Worm (Caenorhabditis elegans) whole organism, young adult: ENCODE results near the gene tsp-4.
"Not testable (repeated sequence)": the region's sequence is repeated elsewhere in the genome, so short reads cannot be mapped to it uniquely, and the experiment has no call there.

Experiments used
- F55B11.4 ChIP-seq: sonication (generic microtip); optimal IDR thresholded peaks from 2 replicates; lab custom pipeline; 2016; ENCODE audit warnings: missing compliant biosample characterization, missing genetic modification characterization, borderline replicate concordance; ENCODE audit not compliant: insufficient read depth
- F57C9.4 ChIP-seq: sonication (generic microtip); optimal IDR thresholded peaks from 2 replicates; lab custom pipeline; 2017; ENCODE audit warnings: mild to moderate bottlenecking, missing genetic modification characterization, missing compliant biosample characterization
- T26A5.8 ChIP-seq: sonication (generic microtip); optimal IDR thresholded peaks from 2 replicates; lab custom pipeline; 2016; ENCODE audit warnings: missing genetic modification characterization, missing compliant biosample characterization
- Y56A3A.18 ChIP-seq: fragments of 200-800 bp; sonication (Bioruptor generic); IDR thresholded peaks from 2 replicates; pipeline ENCODE4 v1.3.6; 2022; ENCODE audit warnings: missing genetic modification reagents, missing genetic modification characterization, missing compliant biosample characterization
- atf-7 ChIP-seq: sonication (generic microtip); optimal IDR thresholded peaks from 2 replicates; lab custom pipeline; 2017; ENCODE audit warnings: mild to moderate bottlenecking, missing genetic modification characterization, missing compliant biosample characterization
- attf-5 ChIP-seq: fragments of 200-800 bp; sonication (Bioruptor generic); optimal IDR thresholded peaks from 2 replicates; lab custom pipeline; 2018; ENCODE audit warnings: mild to moderate bottlenecking, missing genetic modification characterization, missing compliant biosample characterization
- bed-1 ChIP-seq: fragments of 200-800 bp; sonication (Bioruptor generic); IDR thresholded peaks from 2 replicates; pipeline ENCODE4 v1.3.6; 2022; ENCODE audit warnings: missing genetic modification reagents, missing genetic modification characterization, missing compliant biosample characterization
- bed-2 ChIP-seq: fragments of 200-800 bp; sonication (Bioruptor generic); IDR thresholded peaks from 2 replicates; pipeline ENCODE4 v1.3.6; 2022; ENCODE audit warnings: missing genetic modification reagents, missing genetic modification characterization, missing compliant biosample characterization
- ccch-3 ChIP-seq: fragments of 200-800 bp; sonication (Bioruptor generic); optimal IDR thresholded peaks from 2 replicates; lab custom pipeline; 2018; ENCODE audit warnings: mild to moderate bottlenecking, missing genetic modification characterization, missing compliant biosample characterization
- cebp-1 ChIP-seq, 2 experiments: fragments of 200-800 bp in 1 of 2; sonication (Bioruptor generic) in 1 of 2; sonication (generic microtip) in 1 of 2; IDR thresholded peaks in 1 of 2; optimal IDR thresholded peaks in 1 of 2; 2 replicates each; pipeline versions ENCODE4 v1.3.6 to Lab custom; 2017 to 2022; ENCODE audit warnings: missing compliant biosample characterization in 2 of 2, missing genetic modification characterization in 2 of 2, mild to moderate bottlenecking in 1 of 2, missing genetic modification reagents in 1 of 2, moderate library complexity in 1 of 2
- chd-7 ChIP-seq: sonication (generic microtip); optimal IDR thresholded peaks from 2 replicates; lab custom pipeline; 2016; ENCODE audit warnings: mild to moderate bottlenecking, missing genetic modification characterization, moderate library complexity, missing compliant biosample characterization
- die-1 ChIP-seq: sonication (generic microtip); optimal IDR thresholded peaks from 2 replicates; lab custom pipeline; 2016; ENCODE audit warnings: missing genotype, mild to moderate bottlenecking, missing genetic modification characterization, missing compliant biosample characterization
- dpff-1 ChIP-seq: sonication (generic microtip); optimal IDR thresholded peaks from 2 replicates; lab custom pipeline; 2017; ENCODE audit warnings: mild to moderate bottlenecking, missing genetic modification characterization, missing compliant biosample characterization
- egl-18 ChIP-seq: fragments of 200-800 bp; sonication (Bioruptor generic); IDR thresholded peaks from 2 replicates; pipeline ENCODE4 v1.3.6; 2022; ENCODE audit warnings: missing genetic modification reagents, missing genetic modification characterization, missing compliant biosample characterization
- fkh-3 ChIP-seq: sonication (generic microtip); optimal IDR thresholded peaks from 2 replicates; lab custom pipeline; 2016; ENCODE audit warnings: mild to moderate bottlenecking, missing genetic modification characterization, missing compliant biosample characterization
- him-1 ChIP-seq: sonication (generic microtip); optimal IDR thresholded peaks from 2 replicates; lab custom pipeline; 2016; ENCODE audit warnings: missing genotype, missing genetic modification reagents, missing genetic modification characterization, missing compliant biosample characterization
- let-607 ChIP-seq, 2 experiments: fragments of 200-800 bp in 1 of 2; sonication (Bioruptor generic) in 1 of 2; sonication (generic microtip) in 1 of 2; optimal IDR thresholded peaks; 2 replicates each; lab custom pipeline; 2016 to 2018; ENCODE audit warnings: mild to moderate bottlenecking in 2 of 2, missing compliant biosample characterization in 2 of 2, missing genetic modification characterization in 2 of 2, moderate library complexity in 2 of 2, missing genotype in 1 of 2
- lsy-27 ChIP-seq: sonication (generic microtip); optimal IDR thresholded peaks from 2 replicates; lab custom pipeline; 2017; ENCODE audit warnings: missing genetic modification characterization, mild to moderate bottlenecking, missing compliant biosample characterization, antibody characterized with exemption, missing genotype, borderline replicate concordance; ENCODE audit not compliant: insufficient read depth
- madf-8 ChIP-seq: fragments of 200-800 bp; sonication (Bioruptor generic); conservative IDR thresholded peaks from 2 replicates; pipeline ENCODE4 v1.3.6; 2022; ENCODE audit warnings: missing genetic modification reagents, missing genetic modification characterization, missing compliant biosample characterization
- mcd-1 ChIP-seq: fragments of 200-800 bp; sonication (Bioruptor generic); IDR thresholded peaks from 2 replicates; pipeline ENCODE4 v1.3.6; 2022; ENCODE audit warnings: missing genetic modification reagents, missing genetic modification characterization, missing compliant biosample characterization
- mes-4 ChIP-seq: sonication (generic microtip); optimal IDR thresholded peaks from 2 replicates; lab custom pipeline; 2016; ENCODE audit warnings: missing genotype, missing genetic modification characterization, missing compliant biosample characterization
- nfya-2 ChIP-seq: fragments of 200-800 bp; sonication (Bioruptor generic); IDR thresholded peaks from 2 replicates; pipeline ENCODE4 v1.3.6; 2022; ENCODE audit warnings: missing genetic modification reagents, missing genetic modification characterization, missing compliant biosample characterization
- nhr-27 ChIP-seq: fragments of 200-800 bp; sonication (Bioruptor generic); optimal IDR thresholded peaks from 2 replicates; lab custom pipeline; 2018; ENCODE audit warnings: mild to moderate bottlenecking, missing genetic modification characterization, moderate library complexity, missing compliant biosample characterization
- nhr-80 ChIP-seq: sonication (generic microtip); optimal IDR thresholded peaks from 2 replicates; lab custom pipeline; 2016; ENCODE audit warnings: missing genetic modification characterization, missing compliant biosample characterization
- pbrm-1 ChIP-seq: fragments of 200-800 bp; sonication (Bioruptor generic); IDR thresholded peaks from 2 replicates; pipeline ENCODE4 v1.3.6; 2022; ENCODE audit warnings: missing genetic modification reagents, missing genetic modification characterization, missing compliant biosample characterization
- pha-4 ChIP-seq: fragments of 150-350 bp; sonication (generic microtip); optimal IDR thresholded peaks from 2 replicates; lab custom pipeline; 2014; ENCODE audit warnings: missing biosample characterization, missing genetic modification reagents, missing genetic modification characterization
- rec-8 ChIP-seq, 2 experiments: sonication (generic microtip); optimal IDR thresholded peaks; 2 replicates each; lab custom pipeline; 2016; ENCODE audit warnings: mild to moderate bottlenecking in 2 of 2, missing genetic modification characterization in 2 of 2, missing genetic modification reagents in 2 of 2, missing genotype in 2 of 2, missing biosample characterization in 1 of 2, missing compliant biosample characterization in 1 of 2, moderate library complexity in 1 of 2
- snpc-1.1 ChIP-seq: sonication (generic microtip); optimal IDR thresholded peaks from 2 replicates; lab custom pipeline; 2017; ENCODE audit warnings: missing genetic modification characterization, mild to moderate bottlenecking, missing compliant biosample characterization, antibody characterized with exemption, moderate library complexity, missing genotype, missing genetic modification reagents; ENCODE audit not compliant: insufficient read depth
- snpc-1.3 ChIP-seq: sonication (generic microtip); optimal IDR thresholded peaks from 2 replicates; lab custom pipeline; 2017; ENCODE audit warnings: missing genetic modification characterization, mild to moderate bottlenecking, missing compliant biosample characterization, antibody characterized with exemption, moderate library complexity, missing genotype, missing genetic modification reagents; ENCODE audit not compliant: insufficient read depth
- snpc-3.4 ChIP-seq: sonication (generic microtip); optimal IDR thresholded peaks from 2 replicates; lab custom pipeline; 2017; ENCODE audit warnings: missing genetic modification characterization, mild to moderate bottlenecking, missing compliant biosample characterization, antibody characterized with exemption, moderate library complexity, missing genotype, missing genetic modification reagents
- unc-62 ChIP-seq: fragments of 150-350 bp; optimal IDR thresholded peaks from 2 replicates; lab custom pipeline; 2014; ENCODE audit warnings: missing biosample characterization, missing genetic modification reagents, missing genetic modification characterization
- xnd-1 ChIP-seq: sonication (generic microtip); optimal IDR thresholded peaks from 2 replicates; lab custom pipeline; 2016; ENCODE audit warnings: missing genotype, missing genetic modification reagents, missing genetic modification characterization, missing compliant biosample characterization
- zfh-2 ChIP-seq: fragments of 200-800 bp; sonication (Bioruptor generic); conservative IDR thresholded peaks from 2 replicates; pipeline ENCODE4 v1.3.6; 2022; ENCODE audit warnings: missing genetic modification reagents, missing genetic modification characterization, missing compliant biosample characterization
- ztf-22 ChIP-seq: fragments of 200-800 bp; sonication (Bioruptor generic); optimal IDR thresholded peaks from 2 replicates; lab custom pipeline; 2018; ENCODE audit warnings: mild to moderate bottlenecking, missing genetic modification characterization, moderate library complexity, missing compliant biosample characterization
- ztf-25 ChIP-seq: fragments of 200-800 bp; sonication (Bioruptor generic); IDR thresholded peaks from 2 replicates; pipeline ENCODE4 v1.3.6; 2022; ENCODE audit warnings: missing genetic modification reagents, missing genetic modification characterization, missing compliant biosample characterization
- ztf-26 ChIP-seq: sonication (generic microtip); optimal IDR thresholded peaks from 2 replicates; lab custom pipeline; 2017; ENCODE audit warnings: missing genetic modification characterization, missing compliant biosample characterization

Gene tsp-4

DNA sequence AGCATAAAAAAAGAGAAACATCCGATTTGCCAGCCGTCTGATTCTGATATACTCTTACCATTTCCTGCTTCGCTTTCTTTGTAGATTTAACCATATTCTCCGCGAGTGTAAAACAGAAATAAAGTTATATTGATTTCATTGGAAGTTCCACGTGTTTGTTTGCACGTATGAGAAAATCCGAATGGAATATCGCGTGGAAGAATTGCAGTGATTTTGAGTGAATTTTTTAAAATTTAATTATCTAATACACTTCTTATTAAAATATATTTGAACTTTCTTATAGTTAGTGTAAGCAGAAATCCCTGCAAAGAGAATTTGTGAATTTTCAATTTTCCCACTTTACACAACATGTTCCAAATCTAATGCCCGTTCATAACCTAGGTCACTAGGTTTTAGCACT is 11.0 kb upstream of the tsp-4 start, which contains the start of gene F53B2.5 (continued):
- TF ChIP-seq egl-18 (GFP tag; lab: Robert Waterston, UW), result no peak
- no peak for TF ChIP-seq xnd-1 (tag; lab: Kevin White, UChicago)
- no peak for TF ChIP-seq mcd-1 (GFP tag; lab: Robert Waterston, UW)
- TF ChIP-seq, all 124 proteins: peak for 0

DNA sequence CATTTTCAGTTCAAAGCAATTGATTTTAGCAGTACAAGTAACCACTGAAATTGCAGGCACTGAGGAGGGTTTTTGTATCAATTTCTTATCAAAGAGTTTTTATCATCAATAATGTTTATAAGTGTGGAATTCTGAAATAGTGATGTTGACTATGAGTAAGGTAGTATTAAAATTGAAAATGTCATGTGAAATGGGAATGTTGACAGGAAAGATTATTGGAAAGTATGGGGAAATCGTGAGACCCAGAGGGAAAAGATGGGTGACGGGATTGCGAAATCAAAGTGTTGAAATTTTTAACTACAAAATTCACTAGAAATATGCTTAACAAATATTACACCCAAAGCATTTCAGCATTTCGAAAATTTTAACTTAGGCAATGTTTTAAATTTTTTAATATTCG is 7.2 kb upstream of the tsp-4 start, which contains the start of gene F53B2.8:
TSS of gene F53B2.8 (minus strand) at position 180 of the 400 bp plus-strand sequence.
- TF ChIP-seq pha-4 (tag; lab: Kevin White, UChicago) (peak; percentile 85), Y56A3A.18 (0 out of 2 replicates have a peak, but pooled peaks have one; percentile 35), fkh-3 (no peak), attf-5 (peak; percentile 84), nhr-80 (tag; lab: Kevin White, UChicago) (peak; percentile 91), cebp-1 (GFP tag; IDR thresholded peaks at IDR 0.05; lab: Robert Waterston, UW) (peak; percentile 98), cebp-1 (tag; optimal IDR thresholded peaks at IDR 0.05; lab: Kevin White, UChicago) (peak; percentile 99), chd-7 (tag; lab: Kevin White, UChicago) (no peak), atf-7 (tag; lab: Kevin White, UChicago) (peak; percentile 19), unc-62 (GFP tag; lab: Kevin White, UChicago) (peak; percentile 83), F55B11.4 (tag; lab: Kevin White, UChicago) (no peak)

DNA sequence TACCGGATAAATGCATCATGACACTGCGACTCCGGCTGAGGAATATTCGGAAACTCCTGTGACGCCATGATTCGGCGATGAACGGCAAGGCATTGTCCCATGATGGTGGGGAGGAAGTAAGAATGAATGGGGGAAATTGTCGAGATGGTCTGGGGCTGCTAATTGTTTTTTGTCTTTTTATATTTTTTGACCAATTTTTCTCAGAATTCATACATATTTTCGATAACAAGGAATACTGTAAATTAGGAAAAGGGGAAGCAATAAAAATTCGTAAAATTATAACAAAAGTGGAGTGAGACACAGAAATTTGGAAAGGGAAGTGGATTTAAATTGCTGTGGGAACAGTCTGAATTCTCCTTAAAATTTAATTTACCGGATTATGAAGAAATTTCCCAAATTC is 5.4 kb upstream of the tsp-4 start, which contains the start of gene eak-4:
TSS of gene eak-4 (minus strand) at position 101 of the 400 bp plus-strand sequence.
- TF ChIP-seq nhr-27, result no peak
- no peak for TF ChIP-seq ztf-25 (GFP tag; lab: Robert Waterston, UW)
- no peak for TF ChIP-seq die-1 (tag; lab: Kevin White, UChicago)
- no peak for TF ChIP-seq madf-8 (GFP tag; lab: Robert Waterston, UW)
- TF ChIP-seq let-607 (tag; optimal IDR thresholded peaks at IDR 0.05; lab: Kevin White, UChicago), result no peak
- TF ChIP-seq F57C9.4, result no peak
- TF ChIP-seq, all 124 proteins: peak for 0

DNA sequence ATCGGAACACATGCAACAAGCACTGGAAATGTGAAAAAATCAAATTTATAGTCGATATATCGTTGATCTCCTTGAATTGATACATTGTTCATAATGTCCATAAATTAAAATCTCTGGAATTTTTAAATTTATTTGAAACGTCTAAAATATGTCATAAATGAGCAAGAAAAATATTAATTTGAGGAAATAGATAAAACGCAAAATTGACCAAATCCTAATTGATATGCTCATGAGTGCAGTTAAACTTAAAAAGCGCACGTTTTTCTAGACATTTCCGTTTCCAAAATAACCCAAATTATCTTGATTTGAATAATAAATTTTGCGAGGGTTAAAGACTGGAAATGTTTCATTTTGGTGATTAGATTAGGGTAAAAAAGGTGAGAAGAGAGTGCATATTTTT is 2.5 kb upstream of the tsp-4 start, which contains the start of gene sru-13:
TSS of gene sru-13 (minus strand) at position 101 of the 400 bp plus-strand sequence.
- TF ChIP-seq pbrm-1 (GFP tag; lab: Robert Waterston, UW) (no peak), him-1 (tag; lab: Kevin White, UChicago) (no peak), ztf-26 (tag; lab: Kevin White, UChicago) (no peak)

DNA sequence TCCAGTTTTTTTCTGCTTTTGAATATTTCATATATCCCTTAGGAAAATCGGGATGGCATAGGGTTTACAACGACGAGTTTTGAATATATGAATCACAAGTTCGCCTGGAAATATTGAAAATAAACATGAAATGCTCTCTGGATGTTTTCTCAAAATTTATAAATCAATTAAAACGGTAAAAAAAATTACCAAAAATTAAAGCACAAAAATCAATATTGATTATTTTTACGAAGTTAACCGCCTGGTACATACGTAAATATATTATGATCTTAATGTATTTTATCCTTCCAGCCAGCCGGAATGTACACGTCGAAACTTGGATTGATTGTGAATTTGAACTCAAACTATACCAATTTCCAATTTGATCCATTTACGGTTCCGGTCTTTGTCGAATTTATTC is 14.7 kb downstream of the tsp-4 start, which contains the start of gene sru-17:
TSS of gene sru-17 (plus strand) at position 301 of the 400 bp plus-strand sequence.
- not testable (repeated sequence) for TF ChIP-seq zfh-2 (GFP tag; lab: Robert Waterston, UW); bed-2 (GFP tag; lab: Robert Waterston, UW); ccch-3 (GFP tag; lab: Kevin White, UChicago)
- TF ChIP-seq, all 124 proteins: peak for 0; not testable (repeated sequence) for 124

DNA sequence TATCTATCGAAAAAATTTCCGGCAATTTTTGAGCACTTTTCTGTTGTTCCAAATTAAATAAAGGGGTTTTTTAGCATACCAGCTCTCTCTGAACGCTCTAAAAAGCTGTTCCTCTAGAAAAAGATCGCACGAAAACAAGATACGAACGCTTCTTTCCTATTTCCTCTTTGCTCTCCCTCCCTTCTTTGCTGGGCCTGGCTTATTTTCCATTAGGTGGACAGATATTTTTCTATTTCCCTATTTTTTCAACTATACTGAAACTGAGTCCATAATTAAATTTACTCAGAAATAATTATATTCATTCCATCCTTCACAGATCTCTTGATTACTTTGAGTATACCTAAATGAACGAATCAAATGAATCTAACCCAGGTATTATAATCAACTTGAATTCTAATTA is 18.1 kb downstream of the tsp-4 start, which contains the start of gene sru-18:
TSS of gene sru-18 (plus strand) at position 301 of the 400 bp plus-strand sequence.
- TF ChIP-seq mcd-1 (GFP tag; lab: Robert Waterston, UW), result no peak
- TF ChIP-seq lsy-27 (tag; lab: Kevin White, UChicago), result no peak
- no peak for TF ChIP-seq F55B11.4 (tag; lab: Kevin White, UChicago)
- TF ChIP-seq mes-4, result no peak
- no peak for TF ChIP-seq snpc-1.1 (tag; lab: Kevin White, UChicago)
- no peak for TF ChIP-seq xnd-1 (tag; lab: Kevin White, UChicago)
- TF ChIP-seq Y56A3A.18, result no peak
- TF ChIP-seq bed-1 (GFP tag; lab: Robert Waterston, UW), result no peak
- TF ChIP-seq snpc-1.3 (tag; lab: Kevin White, UChicago), result no peak
- no peak for TF ChIP-seq let-607 (tag; optimal IDR thresholded peaks at IDR 0.05; lab: Kevin White, UChicago)
- no peak for TF ChIP-seq T26A5.8 (tag; lab: Kevin White, UChicago)
- TF ChIP-seq dpff-1 (tag; lab: Kevin White, UChicago), result no peak
- no peak for TF ChIP-seq rec-8 (tag; optimal IDR thresholded peaks at IDR 0.05; lab: Kevin White, UChicago)
- TF ChIP-seq nfya-2 (GFP tag; lab: Robert Waterston, UW), result no peak
- no peak for TF ChIP-seq ztf-22
- no peak for TF ChIP-seq madf-8 (GFP tag; lab: Robert Waterston, UW)
- TF ChIP-seq fkh-3, result no peak
- no peak for TF ChIP-seq snpc-3.4
